Worm (Caenorhabditis elegans): ENCODE measurements around the gene srz-74.
"Not testable (repeated sequence)": the region's sequence is repeated elsewhere in the genome, so short reads cannot be mapped to it uniquely, and the experiment has no call there.

Gene srz-74

DNA sequence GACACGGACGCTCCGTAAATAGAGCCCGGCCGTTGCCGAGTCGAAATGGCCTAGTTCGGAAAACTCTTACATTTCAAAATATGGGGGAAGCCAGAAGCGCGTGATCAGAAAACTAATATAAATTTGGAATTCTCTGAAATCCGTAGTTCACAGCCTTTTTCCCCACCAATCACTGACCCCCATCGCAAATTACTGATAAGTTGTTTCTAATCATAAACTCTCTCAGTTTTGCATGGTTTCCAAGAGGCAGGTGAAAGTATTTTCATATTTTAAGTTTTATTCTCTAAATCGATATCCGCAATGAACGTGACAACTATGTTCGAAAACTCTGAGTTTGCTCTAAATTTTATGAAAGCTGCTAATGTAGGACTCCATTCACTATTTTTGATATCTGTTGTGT is at the start of gene srz-74:
Gene srz-74, plus strand, starts transcription at position 301 of the 400 bp plus-strand sequence.
- TF ChIP-seq hmg-4 (GFP tag; optimal IDR thresholded peaks at IDR 0.05) (no peak), sea-1 (GFP tag; conservative IDR thresholded peaks at IDR 0.05) (no peak), ceh-13 (GFP tag; optimal IDR thresholded peaks at IDR 0.05) (no peak), hmbx-1 (tag; optimal IDR thresholded peaks at IDR 0.05) (no peak), ama-1 (optimal IDR thresholded peaks at IDR 0.05) (no peak), F13C5.2 (tag; optimal IDR thresholded peaks at IDR 0.05) (no peak), pes-1 (GFP tag; IDR thresholded peaks at IDR 0.05) (no peak), aly-1 (tag; optimal IDR thresholded peaks at IDR 0.05) (no peak), hnd-1 (tag; optimal IDR thresholded peaks at IDR 0.05) (no peak), ets-7 (tag; optimal IDR thresholded peaks at IDR 0.05) (no peak), B0310.2 (tag; optimal IDR thresholded peaks at IDR 0.05) (no peak), scrt-1 (GFP tag; IDR thresholded peaks at IDR 0.05) (no peak), tbx-37 (GFP tag; conservative IDR thresholded peaks at IDR 0.05) (no peak), ceh-36 (tag; optimal IDR thresholded peaks at IDR 0.05) (no peak), tbx-11 (GFP tag; IDR thresholded peaks at IDR 0.05) (no peak), flt-1 (GFP tag; IDR thresholded peaks at IDR 0.05) (no peak), tra-4 (tag; optimal IDR thresholded peaks at IDR 0.05) (no peak)

DNA sequence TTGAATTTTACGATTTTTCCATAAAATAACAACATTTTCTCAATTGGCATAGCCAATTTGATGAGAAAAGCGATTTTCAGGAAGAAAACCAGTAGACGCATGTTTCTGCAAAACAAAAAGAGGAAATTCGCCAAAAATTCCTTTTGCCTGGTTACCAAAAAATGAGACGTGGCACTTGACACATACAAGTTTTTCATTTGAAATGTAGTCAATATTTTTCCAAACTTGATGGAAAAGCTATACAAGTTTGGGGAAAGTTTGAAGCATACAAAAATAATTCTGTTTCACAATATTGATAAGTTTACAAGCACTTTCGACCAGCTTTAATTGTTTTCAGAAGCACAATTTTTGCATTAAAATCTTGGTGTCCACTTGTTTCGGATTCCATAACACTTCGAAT is 48.6 kb upstream of the srz-74 start, which contains the start of gene clec-191:
Gene clec-191, minus strand, starts transcription at position 101 of the 400 bp plus-strand sequence.
- no peak for TF ChIP-seq tra-4 (tag; optimal IDR thresholded peaks at IDR 0.05)
- TF ChIP-seq aly-1 (tag; optimal IDR thresholded peaks at IDR 0.05) = no peak
- TF ChIP-seq sea-1 (GFP tag; conservative IDR thresholded peaks at IDR 0.05) = no peak
- TF ChIP-seq hmg-4 (GFP tag; optimal IDR thresholded peaks at IDR 0.05) = no peak
- TF ChIP-seq tbx-11 (GFP tag; IDR thresholded peaks at IDR 0.05) = no peak
- TF ChIP-seq ama-1 (optimal IDR thresholded peaks at IDR 0.05) = no peak
- no peak for TF ChIP-seq pes-1 (GFP tag; IDR thresholded peaks at IDR 0.05)
- TF ChIP-seq hmbx-1 (tag; optimal IDR thresholded peaks at IDR 0.05) = no peak
- no peak for TF ChIP-seq flt-1 (GFP tag; IDR thresholded peaks at IDR 0.05)
- TF ChIP-seq B0310.2 (tag; optimal IDR thresholded peaks at IDR 0.05) = no peak
- TF ChIP-seq F13C5.2 (tag; optimal IDR thresholded peaks at IDR 0.05) = no peak
- TF ChIP-seq ceh-36 (tag; optimal IDR thresholded peaks at IDR 0.05) = no peak

DNA sequence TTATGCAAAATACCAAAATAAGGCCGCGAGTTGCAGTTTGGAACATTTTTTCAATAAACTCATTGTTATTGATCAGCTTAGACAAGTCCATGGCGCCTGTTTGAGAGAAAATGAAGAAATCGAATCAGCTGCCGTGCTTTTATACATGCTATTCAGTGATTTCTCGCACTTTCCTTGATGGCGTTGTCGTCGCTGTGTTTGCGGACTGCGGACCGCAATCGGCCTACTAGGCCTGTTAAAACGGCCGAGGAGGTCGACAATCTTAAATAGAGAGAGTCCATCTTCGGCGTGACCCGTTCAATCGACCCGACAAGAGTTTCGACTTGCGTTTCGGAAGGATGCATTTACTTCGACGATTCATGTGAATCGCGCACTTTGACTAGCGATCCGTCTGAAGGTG is 38.5 kb upstream of the srz-74 start, which contains the start of gene srz-75:
Gene srz-75, minus strand, starts transcription at position 101 of the 400 bp plus-strand sequence.
- no peak for TF ChIP-seq tbx-37 (GFP tag; conservative IDR thresholded peaks at IDR 0.05)
- TF ChIP-seq ets-7 (tag; optimal IDR thresholded peaks at IDR 0.05) = no peak
- TF ChIP-seq hmbx-1 (tag; optimal IDR thresholded peaks at IDR 0.05) = no peak
- no peak for TF ChIP-seq ceh-36 (tag; optimal IDR thresholded peaks at IDR 0.05)
- no peak for TF ChIP-seq scrt-1 (GFP tag; IDR thresholded peaks at IDR 0.05)
- TF ChIP-seq aly-1 (tag; optimal IDR thresholded peaks at IDR 0.05) = no peak
- TF ChIP-seq hnd-1 (tag; optimal IDR thresholded peaks at IDR 0.05) = no peak
- TF ChIP-seq sea-1 (GFP tag; conservative IDR thresholded peaks at IDR 0.05) = no peak
- TF ChIP-seq tbx-11 (GFP tag; IDR thresholded peaks at IDR 0.05) = no peak
- no peak for TF ChIP-seq F13C5.2 (tag; optimal IDR thresholded peaks at IDR 0.05)
- no peak for TF ChIP-seq flt-1 (GFP tag; IDR thresholded peaks at IDR 0.05)
- no peak for TF ChIP-seq pes-1 (GFP tag; IDR thresholded peaks at IDR 0.05)
- no peak for TF ChIP-seq ama-1 (optimal IDR thresholded peaks at IDR 0.05)
- no peak for TF ChIP-seq hmg-4 (GFP tag; optimal IDR thresholded peaks at IDR 0.05)

ce11 chrIV:16293889-16294288 is 35.4 kb upstream of the srz-74 start:
- no peak for TF ChIP-seq ama-1 (optimal IDR thresholded peaks at IDR 0.05)
- no peak for TF ChIP-seq pes-1 (GFP tag; IDR thresholded peaks at IDR 0.05)
- no peak for TF ChIP-seq tra-4 (tag; optimal IDR thresholded peaks at IDR 0.05)
- no peak for TF ChIP-seq tbx-37 (GFP tag; conservative IDR thresholded peaks at IDR 0.05)

DNA sequence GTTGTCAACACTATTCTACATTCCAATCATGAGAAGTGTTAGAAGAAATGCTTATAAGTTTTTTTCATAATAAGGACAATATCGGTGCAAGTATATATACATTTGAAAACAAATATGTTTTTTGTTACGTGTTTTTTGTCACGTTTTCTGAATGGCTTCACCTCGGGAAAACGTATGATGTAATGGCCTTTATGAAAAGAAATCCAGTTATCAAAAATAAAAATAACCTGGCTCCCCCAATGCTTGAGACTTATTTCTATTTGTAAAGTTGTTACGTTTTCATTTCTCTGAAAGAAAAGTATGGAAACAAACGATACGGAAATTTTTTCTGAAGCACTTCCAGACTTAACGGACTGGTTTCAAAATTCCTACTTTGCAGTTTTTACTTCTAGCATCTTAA is 30.4 kb upstream of the srz-74 start, which contains the start of gene srz-72:
Gene srz-72, plus strand, starts transcription at position 301 of the 400 bp plus-strand sequence.
- TF ChIP-seq tbx-11 (GFP tag; IDR thresholded peaks at IDR 0.05) = no peak
- no peak for TF ChIP-seq aly-1 (tag; optimal IDR thresholded peaks at IDR 0.05)
- TF ChIP-seq ets-7 (tag; optimal IDR thresholded peaks at IDR 0.05) = no peak
- no peak for TF ChIP-seq hmbx-1 (tag; optimal IDR thresholded peaks at IDR 0.05)
- TF ChIP-seq pes-1 (GFP tag; IDR thresholded peaks at IDR 0.05) = no peak
- TF ChIP-seq sea-1 (GFP tag; conservative IDR thresholded peaks at IDR 0.05) = no peak
- TF ChIP-seq scrt-1 (GFP tag; IDR thresholded peaks at IDR 0.05) = no peak
- no peak for TF ChIP-seq tbx-37 (GFP tag; conservative IDR thresholded peaks at IDR 0.05)
- no peak for TF ChIP-seq F13C5.2 (tag; optimal IDR thresholded peaks at IDR 0.05)
- no peak for TF ChIP-seq tra-4 (tag; optimal IDR thresholded peaks at IDR 0.05)
- TF ChIP-seq ceh-36 (tag; optimal IDR thresholded peaks at IDR 0.05) = no peak
- no peak for TF ChIP-seq ama-1 (optimal IDR thresholded peaks at IDR 0.05)

- TF ChIP-seq ceh-13 (GFP tag; optimal IDR thresholded peaks at IDR 0.05) (no peak), B0310.2 (tag; optimal IDR thresholded peaks at IDR 0.05) (no peak), ama-1 (optimal IDR thresholded peaks at IDR 0.05) (no peak), pes-1 (GFP tag; IDR thresholded peaks at IDR 0.05) (no peak), hmg-4 (GFP tag; optimal IDR thresholded peaks at IDR 0.05) (no peak), tra-4 (tag; optimal IDR thresholded peaks at IDR 0.05) (no peak), F13C5.2 (tag; optimal IDR thresholded peaks at IDR 0.05) (no peak), tbx-11 (GFP tag; IDR thresholded peaks at IDR 0.05) (no peak), hnd-1 (tag; optimal IDR thresholded peaks at IDR 0.05) (no peak), aly-1 (tag; optimal IDR thresholded peaks at IDR 0.05) (no peak), ceh-36 (tag; optimal IDR thresholded peaks at IDR 0.05) (no peak), hmbx-1 (tag; optimal IDR thresholded peaks at IDR 0.05) (no peak)
These were observed 22.3 kb upstream of the srz-74 start for ce11 chrIV:16306918-16307317.

DNA sequence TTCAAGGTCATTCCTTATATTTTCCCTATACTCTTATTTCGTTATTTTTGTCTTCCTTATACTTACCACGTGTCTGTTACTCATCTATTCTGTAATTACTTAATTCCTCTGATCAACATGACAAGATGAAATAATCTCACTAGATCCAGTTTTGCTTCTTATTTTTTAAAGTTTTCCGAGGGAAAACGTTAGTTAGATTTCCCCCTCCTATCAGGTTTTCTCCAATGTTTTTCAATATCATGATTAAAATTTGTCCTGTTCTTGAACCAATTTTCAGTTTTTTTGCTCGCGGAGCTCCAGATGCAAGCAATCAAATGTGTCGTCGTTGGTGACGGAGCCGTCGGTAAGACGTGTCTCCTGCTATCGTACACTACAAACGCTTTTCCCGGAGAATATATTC is 21.3 kb upstream of the srz-74 start, which contains the start of gene rac-2:
Gene rac-2, plus strand, starts transcription at position 301 of the 400 bp plus-strand sequence.
- TF ChIP-seq scrt-1 (GFP tag; IDR thresholded peaks at IDR 0.05); tra-4 (tag; optimal IDR thresholded peaks at IDR 0.05); ceh-13 (GFP tag; optimal IDR thresholded peaks at IDR 0.05): not testable (repeated sequence)

ce11 chrIV:16310103-16310502 is 19.2 kb upstream of the srz-74 start:
- no peak for TF ChIP-seq flt-1 (GFP tag; IDR thresholded peaks at IDR 0.05)
- TF ChIP-seq sea-1 (GFP tag; conservative IDR thresholded peaks at IDR 0.05) = no peak
- TF ChIP-seq tbx-37 (GFP tag; conservative IDR thresholded peaks at IDR 0.05) = no peak
